Fruit fly (Drosophila melanogaster) whole organism, adult: ENCODE data around the gene isoQC.
A peak's percentile ranks its signal among the peaks of the same experiment; 100 is the strongest.

Source experiments
- CG11617 ChIP-seq: fragments of 200-800 bp; sonication (Bioruptor generic); optimal IDR thresholded peaks from 2 replicates; lab custom pipeline; 2017; ENCODE audit warnings: mild to moderate bottlenecking, missing biosample characterization, missing genetic modification reagents, missing genetic modification characterization
- CG12768 ChIP-seq: fragments of 200-800 bp; sonication (Bioruptor generic); optimal IDR thresholded peaks from 2 replicates; lab custom pipeline; 2017; ENCODE audit warnings: missing biosample characterization, missing genetic modification characterization, mild to moderate bottlenecking, moderate library complexity, missing genetic modification reagents
- CG14711 ChIP-seq: fragments of 200-800 bp; sonication (Bioruptor generic); optimal IDR thresholded peaks from 2 replicates; lab custom pipeline; 2018; ENCODE audit warnings: missing biosample characterization, mild to moderate bottlenecking, missing genetic modification characterization, moderate library complexity
- CG1620 ChIP-seq: fragments of 200-800 bp; sonication (Bioruptor generic); optimal IDR thresholded peaks from 2 replicates; lab custom pipeline; 2016; ENCODE audit warnings: missing biosample characterization, missing genetic modification characterization
- CG33017 ChIP-seq: fragments of 200-800 bp; sonication (Bioruptor generic); optimal IDR thresholded peaks from 2 replicates; lab custom pipeline; 2018; ENCODE audit warnings: missing biosample characterization, mild to moderate bottlenecking, missing genetic modification characterization, moderate library complexity
- CG5204 ChIP-seq: fragments of 200-800 bp; sonication (Bioruptor generic); optimal IDR thresholded peaks from 2 replicates; lab custom pipeline; 2016; ENCODE audit warnings: missing biosample characterization, missing genetic modification characterization
- CG7045 ChIP-seq: fragments of 200-800 bp; sonication (Bioruptor generic); optimal IDR thresholded peaks from 2 replicates; lab custom pipeline; 2017; ENCODE audit warnings: missing biosample characterization, mild to moderate bottlenecking, missing genetic modification characterization
- CG7101 ChIP-seq: fragments of 200-800 bp; sonication (Bioruptor generic); optimal IDR thresholded peaks from 2 replicates; lab custom pipeline; 2018; ENCODE audit warnings: missing biosample characterization, mild to moderate bottlenecking, missing genetic modification characterization, moderate library complexity
- Clk ChIP-seq: fragments of 200-800 bp; sonication (Bioruptor generic); optimal IDR thresholded peaks from 2 replicates; lab custom pipeline; 2017; ENCODE audit warnings: missing biosample characterization, missing genetic modification characterization
- Crg-1 ChIP-seq: fragments of 200-800 bp; sonication (Bioruptor generic); optimal IDR thresholded peaks from 2 replicates; lab custom pipeline; 2016; ENCODE audit warnings: missing biosample characterization, missing genetic modification characterization
- Hr96 ChIP-seq: fragments of 200-800 bp; sonication (Bioruptor generic); optimal IDR thresholded peaks from 2 replicates; lab custom pipeline; 2016; ENCODE audit warnings: missing biosample characterization, missing genetic modification characterization
- Mnt ChIP-seq: fragments of 200-800 bp; sonication (Bioruptor generic); optimal IDR thresholded peaks from 2 replicates; lab custom pipeline; 2016; ENCODE audit warnings: missing biosample characterization, mild to moderate bottlenecking, missing genetic modification characterization
- bab1 ChIP-seq: fragments of 200-800 bp; sonication (Bioruptor generic); optimal IDR thresholded peaks from 3 replicates; lab custom pipeline; 2019; ENCODE audit warnings: missing biosample characterization, mild to moderate bottlenecking, missing genetic modification characterization, moderate library complexity
- cic ChIP-seq: fragments of 200-800 bp; sonication (Bioruptor generic); optimal IDR thresholded peaks from 2 replicates; lab custom pipeline; 2017; ENCODE audit warnings: missing biosample characterization, mild to moderate bottlenecking, missing genetic modification characterization, moderate library complexity
- cnc ChIP-seq, 2 experiments: fragments of >200 bp; optimal IDR thresholded peaks; 2 replicates each; lab custom pipeline; 2017
- kay ChIP-seq: fragments of 200-800 bp; sonication (Bioruptor generic); peaks from one replicate; lab custom pipeline; 2016; ENCODE audit warnings: missing biosample characterization, missing genetic modification characterization, borderline replicate concordance
- ovo ChIP-seq: fragments of 200-800 bp; sonication (Bioruptor generic); optimal IDR thresholded peaks from 2 replicates; lab custom pipeline; 2016; ENCODE audit warnings: missing biosample characterization, missing genetic modification characterization
- pad ChIP-seq: fragments of 200-800 bp; sonication (Bioruptor generic); optimal IDR thresholded peaks from 3 replicates; lab custom pipeline; 2017; ENCODE audit warnings: missing biosample characterization, missing genetic modification characterization, mild to moderate bottlenecking, moderate library complexity, missing genetic modification reagents
- tj ChIP-seq: fragments of 200-800 bp; sonication (Bioruptor generic); optimal IDR thresholded peaks from 3 replicates; lab custom pipeline; 2017; ENCODE audit warnings: missing biosample characterization, mild to moderate bottlenecking, missing genetic modification characterization, moderate library complexity
- toe ChIP-seq: fragments of 200-800 bp; sonication (Bioruptor generic); optimal IDR thresholded peaks from 2 replicates; lab custom pipeline; 2016; ENCODE audit warnings: missing biosample characterization, missing genetic modification characterization

isoQC gene

dm6 chr3L:20474197-20474788 lies at the start of gene isoQC:
Gene isoQC (plus strand): TSS chr3L:20474466.
- peak; percentile 90 for TF ChIP-seq kay (GFP tag; lab: Kevin White, UChicago)
- peak; percentile 60 for TF ChIP-seq Mnt (GFP tag; lab: Kevin White, UChicago)
- TF ChIP-seq Hr96 (GFP tag; lab: Kevin White, UChicago), result no peak

dm6 chr3L:20425888-20426287 lies 48.4 kb upstream of the isoQC start, which contains the start of gene CG5282:
Gene CG5282 (minus strand): TSS chr3L:20426071.
- TF ChIP-seq bab1 (GFP tag; lab: Kevin White, UChicago) (no peak), ovo (no peak)

dm6 chr3L:20427449-20427848 lies 46.8 kb upstream of the isoQC start, which contains the start of gene CG5274:
Gene CG5274 (minus strand): TSS chr3L:20427666.
- peak; percentile 62 for TF ChIP-seq bab1 (GFP tag; lab: Kevin White, UChicago)
- no peak for TF ChIP-seq tj
- no peak for TF ChIP-seq cic (GFP tag; lab: Kevin White, UChicago)
- TF ChIP-seq CG12768 (GFP tag; lab: Kevin White, UChicago), result no peak
- no peak for TF ChIP-seq CG1620 (GFP tag; lab: Kevin White, UChicago)
- TF ChIP-seq Clk (GFP tag; lab: Kevin White, UChicago), result no peak
- no peak for TF ChIP-seq CG7045 (GFP tag; lab: Kevin White, UChicago)

dm6 chr3L:20430182-20430581 lies 44.1 kb upstream of the isoQC start, which contains the start of gene CG5262:
Gene CG5262 (minus strand): TSS chr3L:20430475.
- TF ChIP-seq CG11617 (GFP tag; lab: Kevin White, UChicago) (no peak), Mnt (GFP tag; lab: Kevin White, UChicago) (no peak), toe (GFP tag; lab: Kevin White, UChicago) (no peak), pad (GFP tag; lab: Kevin White, UChicago) (no peak), bab1 (GFP tag; lab: Kevin White, UChicago) (peak; percentile 32), tj (peak; percentile 63), CG7101 (tag; lab: Kevin White, UChicago) (no peak), Crg-1 (GFP tag; lab: Kevin White, UChicago) (no peak)

dm6 chr3L:20431619-20432018 lies 42.6 kb upstream of the isoQC start:
- TF ChIP-seq tj (no peak), CG14711 (no peak), CG1620 (GFP tag; lab: Kevin White, UChicago) (no peak), CG11617 (GFP tag; lab: Kevin White, UChicago) (no peak), bab1 (GFP tag; lab: Kevin White, UChicago) (no peak), toe (GFP tag; lab: Kevin White, UChicago) (no peak), cic (GFP tag; lab: Kevin White, UChicago) (no peak), CG7101 (tag; lab: Kevin White, UChicago) (no peak), CG5204 (GFP tag; lab: Kevin White, UChicago) (no peak), Hr96 (GFP tag; lab: Kevin White, UChicago) (no peak), CG12768 (GFP tag; lab: Kevin White, UChicago) (no peak), Mnt (GFP tag; lab: Kevin White, UChicago) (no peak), ovo (no peak), CG33017 (no peak)

dm6 chr3L:20432297-20432696 lies 42.0 kb upstream of the isoQC start, which contains the start of the genes Las and Psn:
Gene Las (minus strand): TSS chr3L:20432361.
Gene Psn (plus strand): TSS chr3L:20432468.
- TF ChIP-seq CG7101 (tag; lab: Kevin White, UChicago) (no peak), Mnt (GFP tag; lab: Kevin White, UChicago) (peak; percentile 39), tj (peak; percentile 13), CG11617 (GFP tag; lab: Kevin White, UChicago) (peak; percentile 40), pad (GFP tag; lab: Kevin White, UChicago) (no peak), Clk (GFP tag; lab: Kevin White, UChicago) (no peak), CG1620 (GFP tag; lab: Kevin White, UChicago) (peak; percentile 12), bab1 (GFP tag; lab: Kevin White, UChicago) (peak; percentile 56), CG14711 (peak; percentile 23)

- TF ChIP-seq Mnt (GFP tag; lab: Kevin White, UChicago) (peak; percentile 16), CG7045 (GFP tag; lab: Kevin White, UChicago) (no peak)
These were observed 38.2 kb upstream of the isoQC start, which contains the start of the genes mRpL15 and CtIP for dm6 chr3L:20436069-20436468. Gene mRpL15 (minus strand): TSS chr3L:20436209. Gene CtIP (plus strand): TSS chr3L:20436250.

- no peak for TF ChIP-seq pad (GFP tag; lab: Kevin White, UChicago)
- no peak for TF ChIP-seq CG12768 (GFP tag; lab: Kevin White, UChicago)
- no peak for TF ChIP-seq CG14711
- no peak for TF ChIP-seq cnc (optimal IDR thresholded peaks at IDR 0.05; lab: Kevin White, UChicago)
- TF ChIP-seq Clk (GFP tag; lab: Kevin White, UChicago), result no peak
- TF ChIP-seq tj, result no peak
- TF ChIP-seq ovo, result no peak
- no peak for TF ChIP-seq CG5204 (GFP tag; lab: Kevin White, UChicago)
- TF ChIP-seq CG7045 (GFP tag; lab: Kevin White, UChicago), result no peak
- no peak for TF ChIP-seq bab1 (GFP tag; lab: Kevin White, UChicago)
- TF ChIP-seq Hr96 (GFP tag; lab: Kevin White, UChicago), result no peak
- TF ChIP-seq kay (GFP tag; lab: Kevin White, UChicago), result no peak
These were observed 34.5 kb upstream of the isoQC start, which contains the start of gene Hpd for dm6 chr3L:20439772-20440171. Gene Hpd (minus strand): TSS chr3L:20439872.
